Worm (Caenorhabditis elegans): Measurements from ENCODE around the gene lin-23.

Gene lin-23

DNA sequence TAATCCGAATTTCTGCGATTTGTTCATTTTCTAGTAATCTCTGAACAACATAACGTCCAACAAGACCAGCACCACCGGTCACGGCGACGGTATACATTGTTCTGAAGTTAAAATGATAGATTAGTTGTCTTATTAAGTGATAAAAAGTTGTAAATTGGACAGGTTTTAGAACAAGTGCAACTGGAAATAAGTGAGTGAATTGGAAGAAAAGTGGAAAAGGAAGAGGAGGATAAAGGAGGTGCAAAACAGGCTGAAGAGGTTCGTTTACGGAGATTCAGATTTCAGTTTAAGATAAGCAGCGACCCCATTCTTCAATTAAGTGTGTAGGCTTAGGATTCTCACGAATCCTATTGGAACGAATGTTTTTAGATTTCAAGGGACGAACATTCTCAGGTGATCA lies 12.2 kb upstream of the lin-23 start, which contains the start of gene C32D5.12:
C32D5.12 (minus strand) TSS at position 101 of the 400 bp plus-strand sequence.
- TF ChIP-seq lin-13 (GFP tag; optimal IDR thresholded peaks at IDR 0.05) (no peak), ztf-4 (tag; optimal IDR thresholded peaks at IDR 0.05) (no peak), alr-1 (tag; optimal IDR thresholded peaks at IDR 0.05) (no peak), ama-1 (optimal IDR thresholded peaks at IDR 0.05) (no peak), elt-3 (tag; optimal IDR thresholded peaks at IDR 0.05) (no peak), skn-1 (tag; optimal IDR thresholded peaks at IDR 0.05) (no peak), nhr-6 (tag; optimal IDR thresholded peaks at IDR 0.05) (no peak), sma-9 (GFP tag; optimal IDR thresholded peaks at IDR 0.05) (no peak), sma-9 (tag; optimal IDR thresholded peaks at IDR 0.05) (no peak)

- TF ChIP-seq nhr-129 (tag; optimal IDR thresholded peaks at IDR 0.05) (peak; percentile 86), ztf-11 (tag; optimal IDR thresholded peaks at IDR 0.05) (no peak), F13H6.1 (tag; optimal IDR thresholded peaks at IDR 0.05) (peak; percentile 37), snpc-4 (tag; optimal IDR thresholded peaks at IDR 0.05) (peak; percentile 46), ceh-16 (tag; optimal IDR thresholded peaks at IDR 0.05) (peak; percentile 21), gmeb-1 (tag; optimal IDR thresholded peaks at IDR 0.05) (peak; percentile 76), C34F6.9 (tag; optimal IDR thresholded peaks at IDR 0.05) (peak; percentile 79), sem-4 (tag; optimal IDR thresholded peaks at IDR 0.05) (peak; percentile 33), nhr-21 (tag; optimal IDR thresholded peaks at IDR 0.05) (peak; percentile 40), crh-2 (tag; optimal IDR thresholded peaks at IDR 0.05) (peak; percentile 75), alr-1 (tag; optimal IDR thresholded peaks at IDR 0.05) (no peak), unc-55 (GFP tag; optimal IDR thresholded peaks at IDR 0.05) (peak; percentile 81), sma-3 (GFP tag; optimal IDR thresholded peaks at IDR 0.05) (peak; percentile 70), lsy-2 (tag; optimal IDR thresholded peaks at IDR 0.05) (peak; percentile 23 to 87), mab-5 (tag; optimal IDR thresholded peaks at IDR 0.05) (peak; percentile 40), nhr-25 (tag; optimal IDR thresholded peaks at IDR 0.05) (peak; percentile 78), fos-1 (tag; optimal IDR thresholded peaks at IDR 0.05) (peak; percentile 44), ama-1 (optimal IDR thresholded peaks at IDR 0.05) (no peak), nhr-10 (tag; optimal IDR thresholded peaks at IDR 0.05) (no peak), lin-13 (GFP tag; optimal IDR thresholded peaks at IDR 0.05) (peak; percentile 65), nhr-6 (tag; optimal IDR thresholded peaks at IDR 0.05) (peak; percentile 68), nhr-237 (tag; optimal IDR thresholded peaks at IDR 0.05) (no peak), sma-9 (GFP tag; optimal IDR thresholded peaks at IDR 0.05) (peak; percentile 73), sma-9 (tag; optimal IDR thresholded peaks at IDR 0.05) (no peak)
Observed at ce11 chrII:6360822-6361221, 10.3 kb upstream of the lin-23 start, which contains the start of gene K10B2.4. K10B2.4 (minus strand) TSS chrII:6360959.

- TF ChIP-seq unc-62 (GFP tag; optimal IDR thresholded peaks at IDR 0.05) (no peak), nhr-25 (tag; optimal IDR thresholded peaks at IDR 0.05) (no peak), F13H6.1 (tag; optimal IDR thresholded peaks at IDR 0.05) (no peak), ztf-1 (GFP tag; conservative IDR thresholded peaks at IDR 0.05) (no peak), nhr-6 (tag; optimal IDR thresholded peaks at IDR 0.05) (no peak), nhr-237 (tag; optimal IDR thresholded peaks at IDR 0.05) (no peak), lsy-2 (tag; optimal IDR thresholded peaks at IDR 0.05) (no peak), Y55F3AM.14 (GFP tag; optimal IDR thresholded peaks at IDR 0.05) (no peak), aly-2 (tag; optimal IDR thresholded peaks at IDR 0.05) (no peak), crh-2 (tag; optimal IDR thresholded peaks at IDR 0.05) (no peak), nhr-11 (tag; optimal IDR thresholded peaks at IDR 0.05) (no peak)
Observed at ce11 chrII:6365237-6365815, 5.8 kb upstream of the lin-23 start, which contains the start of the genes ani-2 and clec-88. ani-2 (minus strand) TSS chrII:6365367. clec-88 (plus strand) TSS chrII:6365722.

DNA sequence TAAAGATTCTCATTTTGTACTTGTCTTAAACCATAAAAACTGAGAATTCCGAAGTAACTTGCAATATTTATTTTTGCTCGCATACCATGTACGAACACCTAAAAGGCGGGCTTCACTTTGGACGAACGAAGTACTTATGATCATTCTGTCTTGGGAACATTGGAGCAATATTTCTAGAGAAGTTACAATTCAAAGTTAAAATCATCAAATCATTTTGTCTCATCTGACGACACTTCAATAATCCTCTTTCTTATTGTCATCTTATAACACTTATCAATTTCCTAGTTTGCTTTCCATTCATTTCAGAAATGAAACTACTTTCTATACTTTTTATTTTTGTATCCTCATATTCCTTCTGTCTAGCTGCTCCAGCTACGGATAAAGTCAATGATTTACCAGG lies 4.4 kb upstream of the lin-23 start, which contains the start of gene ctsa-4.1:
ctsa-4.1 (plus strand) TSS at position 301 of the 400 bp plus-strand sequence.
- TF ChIP-seq nhr-12 (tag; optimal IDR thresholded peaks at IDR 0.05) (no peak), zag-1 (tag; optimal IDR thresholded peaks at IDR 0.05) (no peak), mbf-1 (tag; optimal IDR thresholded peaks at IDR 0.05) (no peak), nhr-23 (tag; optimal IDR thresholded peaks at IDR 0.05) (no peak), ceh-16 (tag; optimal IDR thresholded peaks at IDR 0.05) (no peak), crh-2 (tag; optimal IDR thresholded peaks at IDR 0.05) (no peak), snpc-4 (tag; optimal IDR thresholded peaks at IDR 0.05) (no peak)

Data from whole organism, L2 larva.